Worm (Caenorhabditis elegans) whole organism, young adult: Measurements from ENCODE around the gene T22B7.3.

Experiments
- B0019.2 ChIP-seq: fragments of 200-800 bp; sonication (Bioruptor generic); conservative IDR thresholded peaks from 2 replicates; pipeline ENCODE4 v1.3.6; 2022; ENCODE audit warnings: missing genetic modification reagents, missing genetic modification characterization, missing compliant biosample characterization
- B0035.1 ChIP-seq: sonication (generic microtip); optimal IDR thresholded peaks from 2 replicates; lab custom pipeline; 2016; ENCODE audit warnings: missing genetic modification characterization, mild to moderate bottlenecking, missing compliant biosample characterization, missing genotype, missing genetic modification reagents
- D2030.7 ChIP-seq: fragments of 200-800 bp; sonication (Bioruptor generic); IDR thresholded peaks from 2 replicates; pipeline ENCODE4 v1.3.6; 2022; ENCODE audit warnings: missing genetic modification reagents, missing genetic modification characterization, missing compliant biosample characterization
- F22D6.2 ChIP-seq: sonication (generic microtip); optimal IDR thresholded peaks from 2 replicates; lab custom pipeline; 2016; ENCODE audit warnings: mild to moderate bottlenecking, missing genetic modification characterization, missing compliant biosample characterization
- F33H1.4 ChIP-seq: fragments of 200-800 bp; sonication (Bioruptor generic); IDR thresholded peaks from 2 replicates; pipeline ENCODE4 v1.3.6; 2022; ENCODE audit warnings: missing genetic modification reagents, missing genetic modification characterization, missing compliant biosample characterization
- F37B4.10 ChIP-seq: fragments of 200-800 bp; sonication (Bioruptor generic); IDR thresholded peaks from 2 replicates; pipeline ENCODE4 v1.3.6; 2022; ENCODE audit warnings: missing genetic modification characterization, missing compliant biosample characterization
- F39B2.1 ChIP-seq: fragments of 200-800 bp; sonication (Bioruptor generic); IDR thresholded peaks from 2 replicates; pipeline ENCODE4 v1.3.6; 2022; ENCODE audit warnings: missing genetic modification reagents, missing genetic modification characterization, missing compliant biosample characterization
- F55B11.4 ChIP-seq: sonication (generic microtip); optimal IDR thresholded peaks from 2 replicates; lab custom pipeline; 2016; ENCODE audit warnings: missing compliant biosample characterization, missing genetic modification characterization, borderline replicate concordance; ENCODE audit not compliant: insufficient read depth
- F57C9.4 ChIP-seq: sonication (generic microtip); optimal IDR thresholded peaks from 2 replicates; lab custom pipeline; 2017; ENCODE audit warnings: mild to moderate bottlenecking, missing genetic modification characterization, missing compliant biosample characterization
- T07F8.4 ChIP-seq: sonication (generic microtip); optimal IDR thresholded peaks from 2 replicates; lab custom pipeline; 2016; ENCODE audit warnings: mild to moderate bottlenecking, missing genetic modification characterization, moderate library complexity, missing compliant biosample characterization
- Y67H2A.10 ChIP-seq: fragments of 200-800 bp; sonication (Bioruptor generic); conservative IDR thresholded peaks from 2 replicates; pipeline ENCODE4 v1.3.6; 2022; ENCODE audit warnings: missing genetic modification reagents, missing genetic modification characterization, missing compliant biosample characterization
- Y79H2A.3 ChIP-seq: fragments of 200-800 bp; sonication (Bioruptor generic); conservative IDR thresholded peaks from 2 replicates; pipeline ENCODE4 v1.3.6; 2022; ENCODE audit warnings: missing genetic modification reagents, missing genetic modification characterization, missing compliant biosample characterization
- Y95B8A.8 ChIP-seq: fragments of 200-800 bp; sonication (Bioruptor generic); IDR thresholded peaks from 2 replicates; pipeline ENCODE4 v1.3.6; 2022; ENCODE audit warnings: missing genetic modification reagents, missing genetic modification characterization, missing compliant biosample characterization
- athp-1 ChIP-seq: sonication (generic microtip); optimal IDR thresholded peaks from 2 replicates; lab custom pipeline; 2017; ENCODE audit warnings: mild to moderate bottlenecking, missing genetic modification characterization, missing compliant biosample characterization
- attf-3 ChIP-seq: fragments of 200-800 bp; sonication (Bioruptor generic); conservative IDR thresholded peaks from 2 replicates; pipeline ENCODE4 v1.3.6; 2022; ENCODE audit warnings: missing genetic modification reagents, missing genetic modification characterization, missing compliant biosample characterization
- attf-5 ChIP-seq: fragments of 200-800 bp; sonication (Bioruptor generic); optimal IDR thresholded peaks from 2 replicates; lab custom pipeline; 2018; ENCODE audit warnings: mild to moderate bottlenecking, missing genetic modification characterization, missing compliant biosample characterization
- attf-6 ChIP-seq: fragments of 200-800 bp; sonication (Bioruptor generic); IDR thresholded peaks from 2 replicates; pipeline ENCODE4 v1.3.6; 2022; ENCODE audit warnings: missing genetic modification reagents, missing genetic modification characterization, missing compliant biosample characterization
- cebp-1 ChIP-seq, 2 experiments: fragments of 200-800 bp in 1 of 2; sonication (Bioruptor generic) in 1 of 2; sonication (generic microtip) in 1 of 2; IDR thresholded peaks in 1 of 2; optimal IDR thresholded peaks in 1 of 2; 2 replicates each; pipeline versions ENCODE4 v1.3.6 to Lab custom; 2017 to 2022; ENCODE audit warnings: missing compliant biosample characterization in 2 of 2, missing genetic modification characterization in 2 of 2, mild to moderate bottlenecking in 1 of 2, missing genetic modification reagents in 1 of 2, moderate library complexity in 1 of 2
- ceh-100 ChIP-seq: fragments of 200-800 bp; sonication (Bioruptor generic); IDR thresholded peaks from 2 replicates; pipeline ENCODE4 v1.3.6; 2022; ENCODE audit warnings: missing genetic modification reagents, missing genetic modification characterization, missing compliant biosample characterization
- ceh-58 ChIP-seq: fragments of 200-800 bp; sonication (Bioruptor generic); IDR thresholded peaks from 2 replicates; pipeline ENCODE4 v1.3.6; 2022; ENCODE audit warnings: missing genetic modification characterization, missing compliant biosample characterization
- ceh-91 ChIP-seq: fragments of 200-800 bp; sonication (Bioruptor generic); IDR thresholded peaks from 2 replicates; pipeline ENCODE4 v1.3.6; 2022; ENCODE audit warnings: missing genetic modification reagents, missing genetic modification characterization, missing compliant biosample characterization
- die-1 ChIP-seq: sonication (generic microtip); optimal IDR thresholded peaks from 2 replicates; lab custom pipeline; 2016; ENCODE audit warnings: missing genotype, mild to moderate bottlenecking, missing genetic modification characterization, missing compliant biosample characterization
- efl-1 ChIP-seq: fragments of 150-350 bp; optimal IDR thresholded peaks from 2 replicates; lab custom pipeline; 2014; ENCODE audit warnings: missing biosample characterization, missing genetic modification reagents, missing genetic modification characterization
- ekl-4 ChIP-seq: fragments of 200-800 bp; sonication (Bioruptor generic); IDR thresholded peaks from 2 replicates; pipeline ENCODE4 v1.3.6; 2022; ENCODE audit warnings: missing genetic modification reagents, missing genetic modification characterization, missing compliant biosample characterization
- fkh-3 ChIP-seq: sonication (generic microtip); optimal IDR thresholded peaks from 2 replicates; lab custom pipeline; 2016; ENCODE audit warnings: mild to moderate bottlenecking, missing genetic modification characterization, missing compliant biosample characterization
- him-1 ChIP-seq: sonication (generic microtip); optimal IDR thresholded peaks from 2 replicates; lab custom pipeline; 2016; ENCODE audit warnings: missing genotype, missing genetic modification reagents, missing genetic modification characterization, missing compliant biosample characterization
- hsf-1 ChIP-seq: fragments of 200-800 bp; sonication (Bioruptor generic); IDR thresholded peaks from 2 replicates; pipeline ENCODE4 v1.3.6; 2022; ENCODE audit warnings: missing genetic modification reagents, missing genetic modification characterization, missing compliant biosample characterization
- nfya-1 ChIP-seq: sonication (generic microtip); optimal IDR thresholded peaks from 2 replicates; lab custom pipeline; 2017; ENCODE audit warnings: antibody characterized with exemption, missing compliant biosample characterization, missing genetic modification characterization, borderline replicate concordance; ENCODE audit not compliant: insufficient read depth
- nhr-120 ChIP-seq: fragments of 200-800 bp; sonication (Bioruptor generic); IDR thresholded peaks from 2 replicates; pipeline ENCODE4 v1.3.6; 2022; ENCODE audit warnings: missing genetic modification characterization, missing compliant biosample characterization
- nhr-179 ChIP-seq: sonication (generic microtip); optimal IDR thresholded peaks from 2 replicates; lab custom pipeline; 2016; ENCODE audit warnings: mild to moderate bottlenecking, missing genetic modification characterization, missing compliant biosample characterization
- nhr-90 ChIP-seq: sonication (generic microtip); optimal IDR thresholded peaks from 2 replicates; lab custom pipeline; 2016; ENCODE audit warnings: missing genotype, mild to moderate bottlenecking, missing genetic modification characterization, missing compliant biosample characterization
- pha-4 ChIP-seq: fragments of 150-350 bp; sonication (generic microtip); optimal IDR thresholded peaks from 2 replicates; lab custom pipeline; 2014; ENCODE audit warnings: missing biosample characterization, missing genetic modification reagents, missing genetic modification characterization
- rcor-1 ChIP-seq: fragments of 200-800 bp; sonication (Bioruptor generic); IDR thresholded peaks from 2 replicates; pipeline ENCODE4 v1.3.6; 2022; ENCODE audit warnings: missing genetic modification reagents, missing genetic modification characterization, missing compliant biosample characterization
- rec-8 ChIP-seq, 2 experiments: sonication (generic microtip); optimal IDR thresholded peaks; 2 replicates each; lab custom pipeline; 2016; ENCODE audit warnings: mild to moderate bottlenecking in 2 of 2, missing genetic modification characterization in 2 of 2, missing genetic modification reagents in 2 of 2, missing genotype in 2 of 2, missing biosample characterization in 1 of 2, missing compliant biosample characterization in 1 of 2, moderate library complexity in 1 of 2
- sdz-38 ChIP-seq: sonication (generic microtip); optimal IDR thresholded peaks from 2 replicates; lab custom pipeline; 2016; ENCODE audit warnings: missing genotype, missing genetic modification characterization, missing compliant biosample characterization
- snpc-1.1 ChIP-seq: sonication (generic microtip); optimal IDR thresholded peaks from 2 replicates; lab custom pipeline; 2017; ENCODE audit warnings: missing genetic modification characterization, mild to moderate bottlenecking, missing compliant biosample characterization, antibody characterized with exemption, moderate library complexity, missing genotype, missing genetic modification reagents; ENCODE audit not compliant: insufficient read depth
- somi-1 ChIP-seq: fragments of 200-800 bp; sonication (Bioruptor generic); optimal IDR thresholded peaks from 2 replicates; lab custom pipeline; 2018; ENCODE audit warnings: mild to moderate bottlenecking, missing genetic modification characterization, missing compliant biosample characterization
- unc-62 ChIP-seq: fragments of 150-350 bp; optimal IDR thresholded peaks from 2 replicates; lab custom pipeline; 2014; ENCODE audit warnings: missing biosample characterization, missing genetic modification reagents, missing genetic modification characterization
- xnd-1 ChIP-seq: sonication (generic microtip); optimal IDR thresholded peaks from 2 replicates; lab custom pipeline; 2016; ENCODE audit warnings: missing genotype, missing genetic modification reagents, missing genetic modification characterization, missing compliant biosample characterization
- zfh-2 ChIP-seq: fragments of 200-800 bp; sonication (Bioruptor generic); conservative IDR thresholded peaks from 2 replicates; pipeline ENCODE4 v1.3.6; 2022; ENCODE audit warnings: missing genetic modification reagents, missing genetic modification characterization, missing compliant biosample characterization
- ztf-18 ChIP-seq: sonication (generic microtip); optimal IDR thresholded peaks from 2 replicates; lab custom pipeline; 2016; ENCODE audit warnings: missing genotype, mild to moderate bottlenecking, missing genetic modification characterization, missing compliant biosample characterization
- ztf-26 ChIP-seq: sonication (generic microtip); optimal IDR thresholded peaks from 2 replicates; lab custom pipeline; 2017; ENCODE audit warnings: missing genetic modification characterization, missing compliant biosample characterization
- ztf-28 ChIP-seq: fragments of 200-800 bp; sonication (Bioruptor generic); IDR thresholded peaks from 2 replicates; pipeline ENCODE4 v1.3.6; 2022; ENCODE audit warnings: missing genetic modification reagents, missing genetic modification characterization, missing compliant biosample characterization
- ztf-6 ChIP-seq: fragments of 200-800 bp; sonication (Bioruptor generic); IDR thresholded peaks from 2 replicates; pipeline ENCODE4 v1.3.6; 2022; ENCODE audit warnings: missing genetic modification reagents, missing genetic modification characterization, missing compliant biosample characterization

Gene T22B7.3

DNA sequence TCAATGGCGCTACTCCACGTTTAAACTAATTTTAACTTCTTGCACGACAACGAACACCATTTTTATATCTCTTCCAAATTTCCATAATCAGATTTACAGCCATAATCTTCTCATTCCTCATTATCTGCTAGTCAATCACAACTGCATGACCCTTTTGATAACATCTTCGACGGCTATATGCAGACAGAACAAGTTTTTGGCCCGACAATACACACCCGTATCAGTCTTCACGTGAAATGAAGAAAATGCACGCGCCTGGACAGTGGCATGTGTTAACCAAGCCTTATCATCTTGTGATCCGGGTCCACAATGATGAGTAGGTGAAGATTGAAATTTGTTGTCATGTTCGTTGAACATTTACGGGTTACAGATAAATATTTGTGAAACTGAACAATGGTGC lies 1.6 kb upstream of the T22B7.3 start:
- no peak for TF ChIP-seq F22D6.2 (tag; lab: Kevin White, UChicago)
- TF ChIP-seq zfh-2 (GFP tag; lab: Robert Waterston, UW) = no peak
- TF ChIP-seq attf-6 (GFP tag; lab: Robert Waterston, UW) = no peak
- TF ChIP-seq Y95B8A.8 (GFP tag; lab: Robert Waterston, UW) = no peak
- TF ChIP-seq ztf-18 (tag; lab: Kevin White, UChicago) = no peak
- no peak for TF ChIP-seq somi-1
- no peak for TF ChIP-seq B0019.2 (GFP tag; lab: Robert Waterston, UW)
- no peak for TF ChIP-seq ztf-6
- TF ChIP-seq sdz-38 = no peak

DNA sequence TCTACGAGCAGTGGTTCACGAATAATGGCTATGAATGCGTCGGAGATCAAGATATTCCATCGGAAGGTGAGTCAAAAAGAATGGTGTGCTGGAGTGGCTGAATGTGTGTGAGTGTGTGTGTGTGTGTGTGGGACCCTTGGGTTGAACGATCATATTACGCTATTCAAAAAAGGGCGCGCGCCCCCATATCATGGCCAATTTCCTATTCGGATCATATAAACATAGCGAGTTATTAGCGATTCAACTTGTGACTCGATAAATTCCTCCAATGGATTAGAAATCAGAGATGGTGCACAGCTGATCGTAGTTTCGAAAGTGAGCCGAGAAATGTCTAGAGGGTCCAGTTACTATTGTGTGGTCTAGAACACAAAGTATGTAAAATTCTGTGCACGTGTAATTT lies 711 bp downstream of the T22B7.3 start, which contains the start of gene srv-7:
Gene srv-7 (minus strand): TSS at position 101 of the 400 bp plus-strand sequence.
- TF ChIP-seq ekl-4 (GFP tag; lab: Robert Waterston, UW) (no peak), die-1 (tag; lab: Kevin White, UChicago) (no peak), F22D6.2 (tag; lab: Kevin White, UChicago) (no peak), ztf-28 (no peak), ceh-58 (no peak), ztf-26 (tag; lab: Kevin White, UChicago) (no peak), nhr-120 (GFP tag; lab: Robert Waterston, UW) (no peak), snpc-1.1 (tag; lab: Kevin White, UChicago) (no peak), sdz-38 (no peak), ceh-91 (GFP tag; lab: Robert Waterston, UW) (no peak), T07F8.4 (no peak)

DNA sequence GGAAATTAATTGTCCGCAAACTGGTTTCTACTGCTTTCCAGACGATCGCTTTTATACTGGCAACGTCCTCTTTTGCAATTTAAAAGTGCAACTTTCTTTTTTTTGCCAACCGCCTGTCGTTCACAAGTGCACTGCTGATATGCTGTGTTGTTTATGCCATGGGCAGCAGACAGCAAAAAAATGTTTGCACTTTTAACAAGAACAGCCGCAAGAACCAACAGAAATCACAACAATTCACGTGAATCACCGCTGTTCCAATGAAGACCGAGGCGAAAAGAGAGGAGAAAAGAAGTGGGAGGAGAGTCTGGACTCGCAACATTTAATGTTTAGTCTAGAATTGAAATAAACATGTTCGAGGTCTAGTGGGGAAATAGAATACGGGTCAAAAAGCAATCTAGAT lies 6.6 kb downstream of the T22B7.3 start, which contains the start of gene T22B7.7:
Gene T22B7.7 (minus strand): TSS at position 262 of the 400 bp plus-strand sequence.
- no peak for TF ChIP-seq sdz-38
- TF ChIP-seq unc-62 (GFP tag; lab: Kevin White, UChicago) = peak; percentile 47
- TF ChIP-seq nhr-120 (GFP tag; lab: Robert Waterston, UW) = no peak
- no peak for TF ChIP-seq nfya-1 (tag; lab: Kevin White, UChicago)
- peak; percentile 43 for TF ChIP-seq F22D6.2 (tag; lab: Kevin White, UChicago)
- no peak for TF ChIP-seq pha-4
- no peak for TF ChIP-seq B0019.2 (GFP tag; lab: Robert Waterston, UW)
- TF ChIP-seq rcor-1 (GFP tag; lab: Robert Waterston, UW) = no peak
- TF ChIP-seq xnd-1 (tag; lab: Kevin White, UChicago) = no peak
- TF ChIP-seq nhr-179 (tag; lab: Kevin White, UChicago) = no peak
- no peak for TF ChIP-seq ceh-91 (GFP tag; lab: Robert Waterston, UW)
- no peak for TF ChIP-seq F39B2.1 (GFP tag; lab: Robert Waterston, UW)
- TF ChIP-seq athp-1 (tag; lab: Kevin White, UChicago) = no peak
- no peak for TF ChIP-seq F55B11.4 (tag; lab: Kevin White, UChicago)
- no peak for TF ChIP-seq F37B4.10 (GFP tag; lab: Robert Waterston, UW)
- TF ChIP-seq ztf-26 (tag; lab: Kevin White, UChicago) = no peak
- TF ChIP-seq F33H1.4 (GFP tag; lab: Robert Waterston, UW) = no peak
- TF ChIP-seq B0035.1 (tag; lab: Kevin White, UChicago) = no peak
- TF ChIP-seq F57C9.4 (tag; lab: Kevin White, UChicago) = no peak
- no peak for TF ChIP-seq him-1 (tag; lab: Kevin White, UChicago)
- no peak for TF ChIP-seq cebp-1 (GFP tag; IDR thresholded peaks at IDR 0.05; lab: Robert Waterston, UW)
- TF ChIP-seq cebp-1 (tag; optimal IDR thresholded peaks at IDR 0.05; lab: Kevin White, UChicago) = no peak
- no peak for TF ChIP-seq Y79H2A.3 (GFP tag; lab: Robert Waterston, UW)
- TF ChIP-seq ceh-100 (GFP tag; lab: Robert Waterston, UW) = no peak
- no peak for TF ChIP-seq Y67H2A.10 (GFP tag; lab: Robert Waterston, UW)
- no peak for TF ChIP-seq snpc-1.1 (tag; lab: Kevin White, UChicago)
- no peak for TF ChIP-seq die-1 (tag; lab: Kevin White, UChicago)
- no peak for TF ChIP-seq efl-1
- TF ChIP-seq rec-8 (tag; optimal IDR thresholded peaks at IDR 0.05; lab: Kevin White, UChicago) = no peak
- no peak for TF ChIP-seq nhr-90 (tag; lab: Kevin White, UChicago)
- TF ChIP-seq hsf-1 (GFP tag; lab: Robert Waterston, UW) = no peak
- no peak for TF ChIP-seq fkh-3
- no peak for TF ChIP-seq attf-3
- TF ChIP-seq attf-5 (GFP tag; lab: Kevin White, UChicago) = no peak
- TF ChIP-seq D2030.7 (GFP tag; lab: Robert Waterston, UW) = no peak
